Worm (Caenorhabditis elegans): ENCODE data around the gene C15B12.1.

C15B12.1 gene

ce11 chrX:6458001-6458400 lies 18.6 kb upstream of the C15B12.1 start:
- TF ChIP-seq dve-1 (tag; optimal IDR thresholded peaks at IDR 0.05; ENCODE audit: insufficient read depth) (peak; percentile 41), nhr-28 (tag; optimal IDR thresholded peaks at IDR 0.05) (no peak), mxl-2 (GFP tag; conservative IDR thresholded peaks at IDR 0.05) (no peak), F44E2.7 (GFP tag; IDR thresholded peaks at IDR 0.05) (no peak), hlh-30 (tag; optimal IDR thresholded peaks at IDR 0.05; ENCODE audit: insufficient read depth) (no peak), sdz-12 (GFP tag; optimal IDR thresholded peaks at IDR 0.05) (no peak), lir-3 (tag; optimal IDR thresholded peaks at IDR 0.05) (no peak), lin-13 (GFP tag; optimal IDR thresholded peaks at IDR 0.05) (no peak), ZK546.5 (tag; optimal IDR thresholded peaks at IDR 0.05) (no peak), nhr-48 (tag; optimal IDR thresholded peaks at IDR 0.05) (peak; percentile 30), ceh-62 (tag; optimal IDR thresholded peaks at IDR 0.05) (no peak), zip-11 (GFP tag; IDR thresholded peaks at IDR 0.05) (no peak), pqm-1 (tag; optimal IDR thresholded peaks at IDR 0.05) (no peak), Y105C5A.15 (GFP tag; IDR thresholded peaks at IDR 0.05) (no peak), dmd-6 (GFP tag; IDR thresholded peaks at IDR 0.05) (peak; percentile 69), lsy-2 (tag; optimal IDR thresholded peaks at IDR 0.05) (no peak), D1046.2 (GFP tag; IDR thresholded peaks at IDR 0.05) (no peak), ceh-44 (GFP tag; IDR thresholded peaks at IDR 0.05) (no peak), hmg-1.1 (GFP tag; IDR thresholded peaks at IDR 0.05) (no peak), nhr-77 (tag; optimal IDR thresholded peaks at IDR 0.05) (peak; percentile 0), egl-27 (tag; optimal IDR thresholded peaks at IDR 0.05) (no peak), unc-62 (GFP tag; optimal IDR thresholded peaks at IDR 0.05 in 1 of 2) (peak; percentile 15 to 17), unc-62 (tag; optimal IDR thresholded peaks at IDR 0.05) (no peak), ztf-7 (tag; optimal IDR thresholded peaks at IDR 0.05) (no peak), F37D6.2 (tag; optimal IDR thresholded peaks at IDR 0.05) (no peak), ztf-11 (tag; optimal IDR thresholded peaks at IDR 0.05) (no peak), nhr-42 (GFP tag; IDR thresholded peaks at IDR 0.05) (no peak), lin-29 (GFP tag; IDR thresholded peaks at IDR 0.05) (no peak), dmd-9 (GFP tag; IDR thresholded peaks at IDR 0.05) (no peak), arid-1 (GFP tag; conservative IDR thresholded peaks at IDR 0.05) (no peak), nhr-41 (GFP tag; IDR thresholded peaks at IDR 0.05) (no peak), tra-1 (GFP tag; IDR thresholded peaks at IDR 0.05) (peak; percentile 58; the same call in 1 of the 2 replicates), gei-8 (GFP tag; optimal IDR thresholded peaks at IDR 0.05) (no peak), vab-7 (GFP tag; IDR thresholded peaks at IDR 0.05) (no peak), duxl-1 (tag; optimal IDR thresholded peaks at IDR 0.05; ENCODE audit: poor library complexity) (no peak)

- TF ChIP-seq T20F7.1 (GFP tag; optimal IDR thresholded peaks at IDR 0.05) (no peak), pqm-1 (tag; optimal IDR thresholded peaks at IDR 0.05) (peak; percentile 57)
Observed at ce11 chrX:6458467-6458866, 18.1 kb upstream of the C15B12.1 start.

ce11 chrX:6460123-6460522 lies 16.5 kb upstream of the C15B12.1 start:
- TF ChIP-seq sdz-12 (GFP tag; optimal IDR thresholded peaks at IDR 0.05) (no peak), dmd-6 (GFP tag; IDR thresholded peaks at IDR 0.05) (peak; percentile 43), nhr-28 (tag; optimal IDR thresholded peaks at IDR 0.05) (peak; percentile 30), dve-1 (tag; optimal IDR thresholded peaks at IDR 0.05; ENCODE audit: insufficient read depth) (peak; percentile 21), F49E8.2 (tag; optimal IDR thresholded peaks at IDR 0.05; ENCODE audit: borderline replicate concordance) (no peak), rbr-2 (tag; optimal IDR thresholded peaks at IDR 0.05) (no peak), nhr-77 (tag; optimal IDR thresholded peaks at IDR 0.05) (peak; percentile 24), pqm-1 (tag; optimal IDR thresholded peaks at IDR 0.05) (peak; percentile 27), ctbp-1 (GFP tag; IDR thresholded peaks at IDR 0.05) (no peak)
